Worm (Caenorhabditis elegans) whole organism, L4 larva: ENCODE data around the gene T13C2.3.

ENCODE experiments used
- F26F4.8 ChIP-seq: fragments of 200-800 bp; sonication (Bioruptor generic); conservative IDR thresholded peaks from 2 replicates; pipeline ENCODE4 v1.3.6; 2022; ENCODE audit warnings: missing genetic modification characterization, missing compliant biosample characterization
- F37D6.2 ChIP-seq: sonication (generic microtip); optimal IDR thresholded peaks from 2 replicates; lab custom pipeline; 2016; ENCODE audit warnings: mild to moderate bottlenecking, missing genetic modification characterization, missing compliant biosample characterization
- F49E8.2 ChIP-seq: sonication (generic microtip); optimal IDR thresholded peaks from 2 replicates; lab custom pipeline; 2016; ENCODE audit warnings: missing compliant biosample characterization, mild to moderate bottlenecking, missing genetic modification characterization, borderline replicate concordance
- T20F7.1 ChIP-seq: fragments of 200-800 bp; sonication (Bioruptor generic); optimal IDR thresholded peaks from 2 replicates; lab custom pipeline; 2018; ENCODE audit warnings: mild to moderate bottlenecking, missing genetic modification characterization, missing compliant biosample characterization
- Y48G9A.11 ChIP-seq: fragments of 200-800 bp; sonication (Bioruptor generic); IDR thresholded peaks from 2 replicates; pipeline ENCODE4 v1.3.6; 2022; ENCODE audit warnings: missing genetic modification reagents, missing genetic modification characterization, missing compliant biosample characterization
- Y5F2A.4 ChIP-seq: fragments of 200-800 bp; sonication (Bioruptor generic); optimal IDR thresholded peaks from 2 replicates; lab custom pipeline; 2018; ENCODE audit warnings: mild to moderate bottlenecking, missing genetic modification characterization, missing compliant biosample characterization
- Y75B8A.6 ChIP-seq: fragments of 200-800 bp; sonication (Bioruptor generic); IDR thresholded peaks from 2 replicates; pipeline ENCODE4 v1.3.6; 2022; ENCODE audit warnings: missing genetic modification reagents, missing genetic modification characterization, missing compliant biosample characterization
- aha-1 ChIP-seq: fragments of 150-350 bp; peaks from one replicate; lab custom pipeline; 2014; ENCODE audit warnings: missing biosample characterization, missing genetic modification characterization
- aly-2 ChIP-seq: sonication (generic microtip); optimal IDR thresholded peaks from 2 replicates; lab custom pipeline; 2018; ENCODE audit warnings: missing biosample characterization, missing genetic modification characterization
- attf-4 ChIP-seq: sonication (generic microtip); optimal IDR thresholded peaks from 3 replicates; lab custom pipeline; 2017; ENCODE audit warnings: missing biosample characterization, missing genetic modification characterization
- ceh-20 ChIP-seq: fragments of 200-800 bp; sonication (Bioruptor generic); IDR thresholded peaks from 2 replicates; pipeline ENCODE4 v1.3.6; 2022; ENCODE audit warnings: missing genetic modification reagents, missing genetic modification characterization, missing compliant biosample characterization
- ceh-44 ChIP-seq: fragments of 200-800 bp; sonication (Bioruptor generic); IDR thresholded peaks from 2 replicates; pipeline ENCODE4 v1.3.6; 2022; ENCODE audit warnings: missing genetic modification reagents, missing genetic modification characterization, missing compliant biosample characterization
- ceh-82 ChIP-seq: sonication (generic microtip); optimal IDR thresholded peaks from 2 replicates; lab custom pipeline; 2017; ENCODE audit warnings: missing biosample characterization, missing genetic modification characterization
- daf-19 ChIP-seq: fragments of 200-800 bp; sonication (Bioruptor generic); conservative IDR thresholded peaks from 2 replicates; pipeline ENCODE4 v1.3.6; 2022; ENCODE audit warnings: missing genetic modification characterization, missing compliant biosample characterization
- dmd-6 ChIP-seq: fragments of 200-800 bp; sonication (Bioruptor generic); IDR thresholded peaks from 2 replicates; pipeline ENCODE4 v1.3.6; 2022; ENCODE audit warnings: missing genetic modification reagents, missing genetic modification characterization, missing compliant biosample characterization
- dmd-8 ChIP-seq: fragments of 200-800 bp; sonication (Bioruptor generic); IDR thresholded peaks from 2 replicates; pipeline ENCODE4 v1.3.6; 2022; ENCODE audit warnings: missing genetic modification characterization, missing compliant biosample characterization
- dmd-9 ChIP-seq: fragments of 200-800 bp; sonication (Bioruptor generic); IDR thresholded peaks from 2 replicates; pipeline ENCODE4 v1.3.6; 2022; ENCODE audit warnings: missing genetic modification reagents, missing genetic modification characterization, missing compliant biosample characterization
- dpl-1 ChIP-seq: fragments of 150-350 bp; optimal IDR thresholded peaks from 2 replicates; lab custom pipeline; 2014; ENCODE audit warnings: missing biosample characterization, missing genetic modification reagents, missing genetic modification characterization
- duxl-1 ChIP-seq: sonication (generic microtip); optimal IDR thresholded peaks from 2 replicates; lab custom pipeline; 2016; ENCODE audit warnings: mild to moderate bottlenecking, missing genetic modification characterization, moderate library complexity, missing compliant biosample characterization; ENCODE audit not compliant: poor library complexity
- dve-1 ChIP-seq: sonication (generic microtip); optimal IDR thresholded peaks from 2 replicates; lab custom pipeline; 2017; ENCODE audit warnings: antibody characterized with exemption, mild to moderate bottlenecking, missing genetic modification characterization, missing compliant biosample characterization; ENCODE audit not compliant: insufficient read depth
- egl-43 ChIP-seq: fragments of 200-800 bp; sonication (Bioruptor generic); IDR thresholded peaks from 2 replicates; pipeline ENCODE4 v1.3.6; 2022; ENCODE audit warnings: missing genetic modification reagents, missing genetic modification characterization, missing compliant biosample characterization
- hif-1 ChIP-seq, 2 experiments: sonication (generic microtip); optimal IDR thresholded peaks; 2 replicates each; lab custom pipeline; 2016 to 2017; ENCODE audit warnings: missing compliant biosample characterization in 2 of 2, missing genetic modification characterization in 2 of 2, missing genetic modification reagents in 2 of 2, missing genotype in 2 of 2, mild to moderate bottlenecking in 1 of 2
- lim-7 ChIP-seq: fragments of 200-800 bp; sonication (Bioruptor generic); IDR thresholded peaks from 2 replicates; pipeline ENCODE4 v1.3.6; 2022; ENCODE audit warnings: missing genetic modification characterization, missing compliant biosample characterization
- lin-1 ChIP-seq: fragments of 200-800 bp; sonication (Bioruptor generic); IDR thresholded peaks from 2 replicates; pipeline ENCODE4 v1.3.6; 2022; ENCODE audit warnings: missing genetic modification reagents, missing genetic modification characterization, missing compliant biosample characterization
- lin-13 ChIP-seq: fragments of 150-350 bp; optimal IDR thresholded peaks from 2 replicates; lab custom pipeline; 2014; ENCODE audit warnings: missing biosample characterization, missing genetic modification reagents, missing genetic modification characterization
- lin-15B ChIP-seq: fragments of 150-350 bp; sonication (generic microtip); optimal IDR thresholded peaks from 3 replicates; lab custom pipeline; 2014; ENCODE audit warnings: missing biosample characterization, missing genetic modification characterization
- lin-38 ChIP-seq: fragments of 200-800 bp; sonication (Bioruptor generic); IDR thresholded peaks from 2 replicates; pipeline ENCODE4 v1.3.6; 2022; ENCODE audit warnings: missing genetic modification reagents, missing genetic modification characterization, missing compliant biosample characterization
- lsy-2 ChIP-seq, 2 experiments: fragments of 150-350 bp in 1 of 2; sonication (generic microtip) in 1 of 2; optimal IDR thresholded peaks; 2 replicates each; lab custom pipeline; 2014 to 2017; ENCODE audit warnings: missing biosample characterization in 2 of 2, missing genetic modification characterization in 2 of 2
- madf-5 ChIP-seq, 2 experiments: fragments of 200-800 bp; sonication (Bioruptor generic); IDR thresholded peaks; 2 replicates each; pipeline ENCODE4 v1.3.6; 2022; ENCODE audit warnings: missing compliant biosample characterization in 2 of 2, missing genetic modification characterization in 2 of 2
- mdl-1 ChIP-seq, 2 experiments: fragments of 150-350 bp in 1 of 2; sonication (generic microtip) in 1 of 2; optimal IDR thresholded peaks; 2 replicates each; lab custom pipeline; 2014 to 2017; ENCODE audit warnings: missing biosample characterization in 2 of 2, missing genetic modification characterization in 2 of 2
- mep-1 ChIP-seq: fragments of 150-350 bp; sonication (generic microtip); optimal IDR thresholded peaks from 3 replicates; lab custom pipeline; 2014; ENCODE audit warnings: missing biosample characterization, missing genetic modification characterization
- mes-2 ChIP-seq: sonication (generic microtip); optimal IDR thresholded peaks from 2 replicates; lab custom pipeline; 2016; ENCODE audit warnings: missing genotype, mild to moderate bottlenecking, missing genetic modification characterization, missing compliant biosample characterization; ENCODE audit not compliant: poor library complexity, severe bottlenecking
- mxl-2 ChIP-seq: fragments of 200-800 bp; sonication (Bioruptor generic); conservative IDR thresholded peaks from 2 replicates; pipeline ENCODE4 v1.3.6; 2022; ENCODE audit warnings: missing genetic modification reagents, missing genetic modification characterization, missing compliant biosample characterization
- mxl-3 ChIP-seq: fragments of 200-800 bp; sonication (Bioruptor generic); optimal IDR thresholded peaks from 2 replicates; lab custom pipeline; 2018; ENCODE audit warnings: mild to moderate bottlenecking, missing genetic modification characterization, missing compliant biosample characterization
- nhr-102 ChIP-seq: sonication (generic microtip); optimal IDR thresholded peaks from 2 replicates; lab custom pipeline; 2016; ENCODE audit warnings: mild to moderate bottlenecking, missing genetic modification characterization, moderate library complexity, missing compliant biosample characterization
- nhr-42 ChIP-seq: fragments of 200-800 bp; sonication (Bioruptor generic); IDR thresholded peaks from 2 replicates; pipeline ENCODE4 v1.3.6; 2022; ENCODE audit warnings: missing genetic modification characterization, missing compliant biosample characterization
- nhr-76 ChIP-seq: fragments of 150-350 bp; optimal IDR thresholded peaks from 2 replicates; lab custom pipeline; 2014; ENCODE audit warnings: missing biosample characterization, missing genetic modification characterization
- nhr-77 ChIP-seq: fragments of 150-350 bp; optimal IDR thresholded peaks from 2 replicates; lab custom pipeline; 2014; ENCODE audit warnings: missing biosample characterization, missing genetic modification characterization
- pha-4 ChIP-seq, 2 experiments: fragments of 150-350 bp in 1 of 2; fragments of 200-800 bp in 1 of 2; sonication (Bioruptor generic) in 1 of 2; IDR thresholded peaks in 1 of 2; optimal IDR thresholded peaks in 1 of 2; 2 replicates each; pipeline versions ENCODE4 v1.3.6 to Lab custom; 2014 to 2022; ENCODE audit warnings: missing genetic modification characterization in 2 of 2, missing genetic modification reagents in 2 of 2, missing biosample characterization in 1 of 2, missing compliant biosample characterization in 1 of 2
- rbr-2 ChIP-seq: sonication (generic microtip); optimal IDR thresholded peaks from 2 replicates; lab custom pipeline; 2016; ENCODE audit warnings: missing genotype, missing genetic modification characterization, missing compliant biosample characterization
- set-16 ChIP-seq: fragments of 200-800 bp; sonication (Bioruptor generic); IDR thresholded peaks from 2 replicates; pipeline ENCODE4 v1.3.6; 2022; ENCODE audit warnings: missing genetic modification reagents, missing genetic modification characterization, missing compliant biosample characterization
- skn-1 ChIP-seq: fragments of 150-350 bp; optimal IDR thresholded peaks from 2 replicates; lab custom pipeline; 2014; ENCODE audit warnings: missing biosample characterization, missing genetic modification characterization
- snpc-4 ChIP-seq: fragments of 150-350 bp; optimal IDR thresholded peaks from 2 replicates; lab custom pipeline; 2014; ENCODE audit warnings: missing biosample characterization, missing genetic modification characterization
- unc-130 ChIP-seq: sonication (generic microtip); optimal IDR thresholded peaks from 2 replicates; lab custom pipeline; 2016; ENCODE audit warnings: missing genetic modification reagents, missing genetic modification characterization, missing compliant biosample characterization
- unc-62 ChIP-seq, 3 experiments: fragments of 150-350 bp in 1 of 3; sonication (generic microtip); optimal IDR thresholded peaks in 2 of 3; peaks in 1 of 3; 1 replicate in 1 of 3; 2 replicates in 2 of 3; lab custom pipeline; 2014 to 2017; ENCODE audit warnings: missing biosample characterization in 3 of 3, missing genetic modification characterization in 3 of 3, missing genetic modification reagents in 3 of 3, missing genotype in 1 of 3
- vab-7 ChIP-seq: fragments of 200-800 bp; sonication (Bioruptor generic); IDR thresholded peaks from 2 replicates; pipeline ENCODE4 v1.3.6; 2022; ENCODE audit warnings: missing genetic modification reagents, missing genetic modification characterization, missing compliant biosample characterization
- zip-2 ChIP-seq: fragments of 150-350 bp; optimal IDR thresholded peaks from 2 replicates; lab custom pipeline; 2014; ENCODE audit warnings: missing biosample characterization, missing genetic modification characterization
- ztf-11 ChIP-seq: fragments of 150-350 bp; optimal IDR thresholded peaks from 2 replicates; lab custom pipeline; 2014; ENCODE audit warnings: missing biosample characterization, missing genetic modification characterization

The T13C2.3 gene

ce11 chrII:6835500-6835899, 46.5 kb downstream of the T13C2.3 start (continued):
- TF ChIP-seq lin-13 (GFP tag; lab: Kevin White, UChicago) (no peak), ztf-11 (tag; lab: Kevin White, UChicago) (no peak), nhr-42 (no peak), ceh-82 (tag; lab: Kevin White, UChicago) (no peak), skn-1 (tag; lab: Kevin White, UChicago) (no peak), unc-130 (GFP tag; lab: Kevin White, UChicago) (no peak), T20F7.1 (GFP tag; lab: Kevin White, UChicago) (no peak), Y75B8A.6 (GFP tag; lab: Robert Waterston, UW) (no peak), dve-1 (peak; percentile 33), egl-43 (GFP tag; lab: Robert Waterston, UW) (no peak), F26F4.8 (GFP tag; lab: Robert Waterston, UW) (no peak), F37D6.2 (tag; lab: Kevin White, UChicago) (no peak), mdl-1 (tag; optimal IDR thresholded peaks at IDR 0.05; lab: Kevin White, UChicago) (no peak), lin-15B (tag; lab: Kevin White, UChicago) (no peak), ceh-20 (GFP tag; lab: Robert Waterston, UW) (no peak), nhr-76 (tag; lab: Kevin White, UChicago) (no peak), nhr-77 (tag; lab: Kevin White, UChicago) (no peak), snpc-4 (no peak), set-16 (GFP tag; lab: Robert Waterston, UW) (no peak), lim-7 (GFP tag; lab: Robert Waterston, UW) (no peak), mxl-2 (GFP tag; lab: Robert Waterston, UW) (no peak), Y48G9A.11 (GFP tag; lab: Robert Waterston, UW) (no peak), dmd-8 (GFP tag; lab: Robert Waterston, UW) (no peak), dmd-9 (GFP tag; lab: Robert Waterston, UW) (no peak), pha-4 (GFP tag; IDR thresholded peaks at IDR 0.05; lab: Robert Waterston, UW) (no peak), pha-4 (tag; optimal IDR thresholded peaks at IDR 0.05; lab: Kevin White, UChicago) (no peak), hif-1 (tag; optimal IDR thresholded peaks at IDR 0.05; lab: Kevin White, UChicago) (no peak), unc-62 (GFP tag; optimal IDR thresholded peaks at IDR 0.05 in 1 of 2; lab: Kevin White, UChicago) (peak in 1 of 2 experiments; percentile 98), unc-62 (tag; optimal IDR thresholded peaks at IDR 0.05; lab: Kevin White, UChicago) (no peak), aly-2 (tag; lab: Kevin White, UChicago) (no peak), F49E8.2 (no peak), mxl-3 (GFP tag; lab: Kevin White, UChicago) (no peak), madf-5 (GFP tag; IDR thresholded peaks at IDR 0.05; lab: Robert Waterston, UW) (no peak), rbr-2 (tag; lab: Kevin White, UChicago) (no peak), zip-2 (tag; lab: Kevin White, UChicago) (no peak), Y5F2A.4 (GFP tag; lab: Kevin White, UChicago) (no peak), vab-7 (GFP tag; lab: Robert Waterston, UW) (no peak), aha-1 (peak; percentile 92), lin-1 (GFP tag; lab: Robert Waterston, UW) (no peak), lin-38 (GFP tag; lab: Robert Waterston, UW) (no peak), ceh-44 (GFP tag; lab: Robert Waterston, UW) (no peak), lsy-2 (tag; optimal IDR thresholded peaks at IDR 0.05; lab: Kevin White, UChicago) (peak in 1 of 2 experiments; percentile 50), mes-2 (tag; lab: Kevin White, UChicago) (peak; percentile 11), duxl-1 (tag; lab: Kevin White, UChicago) (no peak), nhr-102 (tag; lab: Kevin White, UChicago) (no peak), daf-19 (GFP tag; lab: Robert Waterston, UW) (no peak), mep-1 (tag; lab: Kevin White, UChicago) (peak; percentile 28), attf-4 (tag; lab: Kevin White, UChicago) (no peak), dpl-1 (GFP tag; lab: Kevin White, UChicago) (no peak), dmd-6 (GFP tag; lab: Robert Waterston, UW) (no peak)
